Worm (Caenorhabditis elegans) whole organism, L1 larva: ENCODE results near the gene egl-5.

Experiments used
- alr-1 ChIP-seq: fragments of 200-800 bp; sonication (Bioruptor generic); optimal IDR thresholded peaks from 2 replicates; lab custom pipeline; 2018; ENCODE audit warnings: borderline replicate concordance, mild to moderate bottlenecking, missing genetic modification characterization, missing compliant biosample characterization
- aly-2 ChIP-seq: fragments of 150-350 bp; optimal IDR thresholded peaks from 2 replicates; lab custom pipeline; 2014; ENCODE audit warnings: missing biosample characterization, missing genetic modification characterization
- dsc-1 ChIP-seq: sonication (generic microtip); optimal IDR thresholded peaks from 2 replicates; lab custom pipeline; 2016; ENCODE audit warnings: mild to moderate bottlenecking, missing genetic modification characterization, missing compliant biosample characterization
- efl-3 ChIP-seq: fragments of 200-800 bp; sonication (Bioruptor generic); optimal IDR thresholded peaks from 2 replicates; lab custom pipeline; 2018; ENCODE audit warnings: mild to moderate bottlenecking, missing genetic modification characterization, missing compliant biosample characterization
- lir-3 ChIP-seq: sonication (generic microtip); optimal IDR thresholded peaks from 2 replicates; lab custom pipeline; 2016; ENCODE audit warnings: mild to moderate bottlenecking, missing genetic modification characterization, moderate library complexity, missing compliant biosample characterization; ENCODE audit not compliant: poor library complexity
- nhr-11 ChIP-seq: fragments of 150-350 bp; optimal IDR thresholded peaks from 2 replicates; lab custom pipeline; 2014; ENCODE audit warnings: missing biosample characterization, missing genetic modification characterization
- nhr-237 ChIP-seq: fragments of 150-350 bp; optimal IDR thresholded peaks from 2 replicates; lab custom pipeline; 2014; ENCODE audit warnings: missing biosample characterization, missing genetic modification characterization
- tbx-2 ChIP-seq: sonication (generic microtip); optimal IDR thresholded peaks from 2 replicates; lab custom pipeline; 2016; ENCODE audit warnings: missing genetic modification characterization, missing compliant biosample characterization
- unc-98 ChIP-seq: fragments of 200-800 bp; sonication (Bioruptor generic); IDR thresholded peaks from 2 replicates; pipeline ENCODE4 v1.3.6; 2022; ENCODE audit warnings: missing genetic modification characterization, missing compliant biosample characterization
- xbp-1 ChIP-seq: sonication (generic microtip); optimal IDR thresholded peaks from 2 replicates; lab custom pipeline; 2016; ENCODE audit warnings: missing genetic modification characterization, missing compliant biosample characterization

DNA sequence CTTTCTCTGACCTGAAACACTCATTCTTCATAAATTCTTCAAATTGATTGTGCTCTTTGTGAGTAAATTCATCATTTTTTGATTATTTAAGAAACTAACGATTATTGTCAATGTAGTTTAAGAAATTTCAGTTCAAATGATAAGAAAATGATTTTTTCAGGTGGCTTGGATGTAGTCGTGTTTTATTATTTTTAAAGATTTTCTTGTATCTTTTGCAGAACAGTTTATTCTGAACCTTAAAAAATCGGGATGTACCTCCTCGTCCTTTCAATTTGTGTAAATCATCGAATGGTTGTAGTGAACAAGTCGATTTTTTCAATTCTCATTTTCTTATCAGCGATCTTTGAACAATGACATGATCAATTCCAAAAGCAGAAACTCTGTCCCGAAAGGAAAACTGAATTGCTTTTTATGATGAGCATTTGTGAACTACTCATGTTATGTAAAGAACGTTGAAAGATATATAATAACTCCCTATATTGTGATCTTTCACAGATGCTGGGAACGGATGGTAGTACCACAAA lies 51.1 kb downstream of the egl-5 start, which contains the start of gene slc-17.3:
- TF ChIP-seq lir-3 (tag; lab: Kevin White, UChicago) (no peak), tbx-2 (no peak), aly-2 (tag; lab: Kevin White, UChicago) (no peak), unc-98 (GFP tag; lab: Robert Waterston, UW) (no peak), nhr-11 (tag; lab: Kevin White, UChicago) (no peak), xbp-1 (tag; lab: Kevin White, UChicago) (no peak), alr-1 (tag; lab: Kevin White, UChicago) (no peak), efl-3 (GFP tag; lab: Kevin White, UChicago) (no peak), dsc-1 (tag; lab: Kevin White, UChicago) (no peak), nhr-237 (tag; lab: Kevin White, UChicago) (no peak)
